Worm (Caenorhabditis elegans): ENCODE data around the gene shw-3.

ce11 chrV:12941797-12942474, 45.0 kb downstream of the shw-3 start, which contains the start of gene T16G1.4:
- TF ChIP-seq lsy-2 (tag; optimal IDR thresholded peaks at IDR 0.05), result no peak
- TF ChIP-seq lin-1 (GFP tag; IDR thresholded peaks at IDR 0.05), result no peak
- no peak for TF ChIP-seq hlh-11 (tag; optimal IDR thresholded peaks at IDR 0.05)
- TF ChIP-seq ama-1 (optimal IDR thresholded peaks at IDR 0.05), result no peak
- TF ChIP-seq skn-1 (tag; optimal IDR thresholded peaks at IDR 0.05), result no peak
- TF ChIP-seq spr-3 (GFP tag; optimal IDR thresholded peaks at IDR 0.05), result no peak
- no peak for TF ChIP-seq egl-27 (tag; optimal IDR thresholded peaks at IDR 0.05)
- no peak for TF ChIP-seq nhr-237 (tag; optimal IDR thresholded peaks at IDR 0.05)
